Worm (Caenorhabditis elegans) whole organism, midembryonic: ENCODE data around the gene mig-32.

ENCODE experiments used
- T22C8.4 ChIP-seq: fragments of 200-800 bp; sonication (Bioruptor generic); IDR thresholded peaks from 2 replicates; pipeline ENCODE4 v1.3.6; 2022; ENCODE audit warnings: missing genetic modification characterization, missing compliant biosample characterization
- cog-1 ChIP-seq: sonication (generic microtip); optimal IDR thresholded peaks from 2 replicates; lab custom pipeline; 2016; ENCODE audit warnings: missing genetic modification characterization, missing compliant biosample characterization
- flt-1 ChIP-seq: fragments of 200-800 bp; sonication (Bioruptor generic); IDR thresholded peaks from 2 replicates; pipeline ENCODE4 v1.3.6; 2022; ENCODE audit warnings: missing genetic modification characterization, missing compliant biosample characterization
- klf-2 ChIP-seq: fragments of 200-800 bp; sonication (Bioruptor generic); conservative IDR thresholded peaks from 2 replicates; pipeline ENCODE4 v1.3.6; 2022; ENCODE audit warnings: missing genetic modification reagents, missing genetic modification characterization, missing compliant biosample characterization
- ref-1 ChIP-seq: fragments of 200-800 bp; sonication (Bioruptor generic); conservative IDR thresholded peaks from 2 replicates; pipeline ENCODE4 v1.3.6; 2022; ENCODE audit warnings: missing genetic modification reagents, missing genetic modification characterization, missing compliant biosample characterization
- ztf-29 ChIP-seq: fragments of 200-800 bp; sonication (Bioruptor generic); IDR thresholded peaks from 2 replicates; pipeline ENCODE4 v1.3.6; 2022; ENCODE audit warnings: missing genetic modification reagents, missing genetic modification characterization, missing compliant biosample characterization

DNA sequence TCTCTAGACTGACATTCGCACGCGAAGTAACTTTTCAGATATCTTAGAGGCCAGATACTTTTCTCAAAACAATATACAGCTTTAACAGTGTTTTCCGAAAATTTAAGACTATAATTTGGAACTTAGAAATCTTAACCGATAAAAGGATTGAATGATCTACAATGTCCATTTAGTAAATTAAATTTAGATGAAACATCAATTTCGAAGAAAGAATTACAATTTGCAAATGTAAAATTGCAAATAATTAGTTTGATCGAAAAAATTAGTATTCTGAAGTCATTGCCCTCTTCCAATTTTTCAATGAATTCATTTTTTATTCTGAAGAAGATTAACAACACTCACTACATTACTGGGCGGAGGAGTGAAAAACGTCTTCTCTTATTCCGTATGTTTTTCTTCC is 23.4 kb downstream of the mig-32 start, which contains the start of gene bath-37:
- no peak for TF ChIP-seq cog-1 (tag; lab: Kevin White, UChicago)
- no peak for TF ChIP-seq klf-2 (GFP tag; lab: Robert Waterston, UW)
- no peak for TF ChIP-seq ref-1 (GFP tag; lab: Robert Waterston, UW)
- TF ChIP-seq ztf-29 (GFP tag; lab: Robert Waterston, UW), result no peak
- no peak for TF ChIP-seq T22C8.4
- TF ChIP-seq flt-1 (GFP tag; lab: Robert Waterston, UW), result no peak
